Fruit fly (Drosophila melanogaster) whole organism, embryonic: ENCODE results near the gene TTLL4B.

Experiments
- CG10321 ChIP-seq: fragments of 200-800 bp; sonication (Bioruptor generic); IDR thresholded peaks from 2 replicates; pipeline ENCODE4 v1.3.6; 2022; ENCODE audit warnings: missing biosample characterization, missing genetic modification characterization
- CG11456 ChIP-seq: fragments of 200-800 bp; sonication (Bioruptor generic); IDR thresholded peaks from 3 replicates; pipeline ENCODE4 v1.3.6; 2022; ENCODE audit warnings: missing biosample characterization, missing genetic modification characterization
- CG12071 ChIP-seq: fragments of 200-800 bp; sonication (Bioruptor generic); optimal IDR thresholded peaks from 3 replicates; lab custom pipeline; 2018; ENCODE audit warnings: missing biosample characterization, mild to moderate bottlenecking, missing genetic modification characterization
- CG12659 ChIP-seq: fragments of 200-800 bp; sonication (Bioruptor generic); optimal IDR thresholded peaks from 3 replicates; lab custom pipeline; 2017; ENCODE audit warnings: mild to moderate bottlenecking, missing biosample characterization, missing genetic modification reagents, missing genetic modification characterization
- CG13624 ChIP-seq: fragments of 200-800 bp; sonication (Bioruptor generic); optimal IDR thresholded peaks from 2 replicates; lab custom pipeline; 2016; ENCODE audit warnings: missing biosample characterization, missing genetic modification characterization
- CG15073 ChIP-seq: fragments of 200-800 bp; sonication (Bioruptor generic); optimal IDR thresholded peaks from 2 replicates; lab custom pipeline; 2016; ENCODE audit warnings: missing biosample characterization, missing genetic modification characterization
- CG15479 ChIP-seq: fragments of 200-800 bp; sonication (Bioruptor generic); optimal IDR thresholded peaks from 3 replicates; lab custom pipeline; 2019; ENCODE audit warnings: missing biosample characterization, mild to moderate bottlenecking, missing genetic modification characterization, moderate library complexity
- CG16813 ChIP-seq: fragments of 200-800 bp; sonication (Bioruptor generic); IDR thresholded peaks from 3 replicates; pipeline ENCODE4 v1.3.6; 2022; ENCODE audit warnings: missing biosample characterization, missing genetic modification characterization; ENCODE audit not compliant: partially characterized antibody
- CG17359 ChIP-seq: fragments of 200-800 bp; sonication (Bioruptor generic); optimal IDR thresholded peaks from 3 replicates; lab custom pipeline; 2018; ENCODE audit warnings: missing biosample characterization, mild to moderate bottlenecking, missing genetic modification characterization, moderate library complexity
- CG17361 ChIP-seq: fragments of 200-800 bp; sonication (Bioruptor generic); IDR thresholded peaks from 3 replicates; pipeline ENCODE4 v1.3.6; 2022; ENCODE audit warnings: missing biosample characterization, missing genetic modification characterization
- CG17912 ChIP-seq: fragments of 200-800 bp; sonication (Bioruptor generic); optimal IDR thresholded peaks from 2 replicates; lab custom pipeline; 2018; ENCODE audit warnings: missing biosample characterization, mild to moderate bottlenecking, missing genetic modification characterization
- CG2889 ChIP-seq: fragments of 200-800 bp; sonication (Bioruptor generic); IDR thresholded peaks from 3 replicates; pipeline ENCODE4 v1.3.6; 2022; ENCODE audit warnings: missing biosample characterization, missing genetic modification characterization
- CG30403 ChIP-seq: fragments of 200-800 bp; sonication (Bioruptor generic); optimal IDR thresholded peaks from 3 replicates; lab custom pipeline; 2016; ENCODE audit warnings: missing biosample characterization, missing genetic modification characterization
- CG4424 ChIP-seq: fragments of 200-800 bp; sonication (Bioruptor generic); optimal IDR thresholded peaks from 3 replicates; lab custom pipeline; 2016; ENCODE audit warnings: missing biosample characterization, missing genetic modification characterization
- CG4617 ChIP-seq: fragments of 200-800 bp; sonication (Bioruptor generic); optimal IDR thresholded peaks from 3 replicates; lab custom pipeline; 2016; ENCODE audit warnings: missing biosample characterization, missing genetic modification characterization, borderline replicate concordance
- CG4730 ChIP-seq: fragments of 200-800 bp; sonication (Bioruptor generic); IDR thresholded peaks from 2 replicates; pipeline ENCODE4 v1.3.6; 2022; ENCODE audit warnings: missing biosample characterization, missing genetic modification characterization
- CG6683 ChIP-seq: fragments of 200-800 bp; sonication (Bioruptor generic); optimal IDR thresholded peaks from 2 replicates; lab custom pipeline; 2017; ENCODE audit warnings: missing biosample characterization, mild to moderate bottlenecking, missing genetic modification characterization, missing genetic modification reagents
- CG6791 ChIP-seq: fragments of 200-800 bp; sonication (Bioruptor generic); IDR thresholded peaks from 3 replicates; pipeline ENCODE4 v1.3.6; 2022; ENCODE audit warnings: missing biosample characterization, missing genetic modification characterization; ENCODE audit not compliant: partially characterized antibody
- CG8924 ChIP-seq: fragments of 200-800 bp; optimal IDR thresholded peaks from 3 replicates; lab custom pipeline; 2019; ENCODE audit warnings: missing biosample characterization, mild to moderate bottlenecking, missing genetic modification characterization, moderate library complexity
- CHES-1-like ChIP-seq: fragments of 200-800 bp; sonication (Bioruptor generic); optimal IDR thresholded peaks from 2 replicates; lab custom pipeline; 2016; ENCODE audit warnings: missing biosample characterization, missing genetic modification characterization
- CkIIα-i1 ChIP-seq: fragments of 200-800 bp; sonication (Bioruptor generic); IDR thresholded peaks from 2 replicates; pipeline ENCODE4 v1.3.6; 2022; ENCODE audit warnings: missing biosample characterization, missing genetic modification characterization
- Doc3 ChIP-seq: fragments of 200-800 bp; sonication (Bioruptor generic); IDR thresholded peaks from 3 replicates; pipeline ENCODE4 v1.3.6; 2022; ENCODE audit warnings: missing biosample characterization, missing genetic modification characterization; ENCODE audit not compliant: partially characterized antibody
- Ets65A ChIP-seq: fragments of 200-800 bp; sonication (Bioruptor generic); peaks from one replicate; lab custom pipeline; 2016; ENCODE audit warnings: missing biosample characterization, missing genetic modification characterization
- H2.0 ChIP-seq: fragments of 200-800 bp; sonication (Bioruptor generic); IDR thresholded peaks from 2 replicates; pipeline ENCODE4 v1.3.6; 2022; ENCODE audit warnings: missing biosample characterization, missing genetic modification characterization
- HLH4C ChIP-seq: fragments of 200-800 bp; sonication (Bioruptor generic); IDR thresholded peaks from 3 replicates; pipeline ENCODE4 v1.3.6; 2022; ENCODE audit warnings: missing biosample characterization, missing genetic modification characterization; ENCODE audit not compliant: partially characterized antibody
- Hr51 ChIP-seq, 2 experiments: fragments of 200-800 bp; sonication (Bioruptor generic); optimal IDR thresholded peaks; 2 replicates in 1 of 2; 3 replicates in 1 of 2; lab custom pipeline; 2016 to 2018; ENCODE audit warnings: missing biosample characterization in 2 of 2, missing genetic modification characterization in 2 of 2, mild to moderate bottlenecking in 1 of 2, moderate library complexity in 1 of 2
- Kr ChIP-seq: fragments of 200-800 bp; sonication (Bioruptor generic); optimal IDR thresholded peaks from 2 replicates; lab custom pipeline; 2017; ENCODE audit warnings: missing biosample characterization, mild to moderate bottlenecking, missing genetic modification characterization
- YL-1 ChIP-seq: fragments of 200-800 bp; sonication (Bioruptor generic); optimal IDR thresholded peaks from 3 replicates; lab custom pipeline; 2017; ENCODE audit warnings: missing biosample characterization, mild to moderate bottlenecking, missing genetic modification characterization
- ab ChIP-seq: fragments of 200-800 bp; sonication (Bioruptor generic); optimal IDR thresholded peaks from 2 replicates; lab custom pipeline; 2016; ENCODE audit warnings: missing biosample characterization, missing genetic modification characterization
- ac ChIP-seq: fragments of 200-800 bp; sonication (Bioruptor generic); optimal IDR thresholded peaks from 3 replicates; lab custom pipeline; 2017; ENCODE audit warnings: missing biosample characterization, mild to moderate bottlenecking, missing genetic modification characterization
- al ChIP-seq: fragments of 200-800 bp; sonication (Bioruptor generic); IDR thresholded peaks from 2 replicates; pipeline ENCODE4 v1.3.6; 2022; ENCODE audit warnings: missing biosample characterization, missing genetic modification characterization
- bab2 ChIP-seq: fragments of 200-800 bp; sonication (Bioruptor generic); optimal IDR thresholded peaks from 2 replicates; lab custom pipeline; 2016; ENCODE audit warnings: missing biosample characterization, missing genetic modification characterization
- bbx ChIP-seq: fragments of 200-800 bp; sonication (Bioruptor generic); IDR thresholded peaks from 2 replicates; pipeline ENCODE4 v1.3.6; 2022; ENCODE audit warnings: missing biosample characterization, missing genetic modification characterization; ENCODE audit not compliant: partially characterized antibody
- crol ChIP-seq: fragments of 200-800 bp; sonication (Bioruptor generic); IDR thresholded peaks from 2 replicates; pipeline ENCODE4 v1.3.6; 2022; ENCODE audit warnings: missing biosample characterization, missing genetic modification characterization
- dm ChIP-seq: fragments of 200-800 bp; sonication (Bioruptor generic); optimal IDR thresholded peaks from 3 replicates; lab custom pipeline; 2016; ENCODE audit warnings: missing biosample characterization, missing genetic modification characterization
- dysf ChIP-seq: fragments of 200-800 bp; sonication (Bioruptor generic); IDR thresholded peaks from 3 replicates; pipeline ENCODE4 v1.3.6; 2022; ENCODE audit warnings: missing biosample characterization, missing genetic modification characterization
- emc ChIP-seq: fragments of 200-800 bp; sonication (Bioruptor generic); optimal IDR thresholded peaks from 2 replicates; lab custom pipeline; 2016; ENCODE audit warnings: missing biosample characterization, missing genetic modification characterization
- en ChIP-seq: fragments of 200-800 bp; sonication (Bioruptor generic); optimal IDR thresholded peaks from 2 replicates; lab custom pipeline; 2016; ENCODE audit warnings: missing biosample characterization, missing genetic modification characterization
- gt ChIP-seq: fragments of 200-800 bp; sonication (Bioruptor generic); IDR thresholded peaks from 2 replicates; pipeline ENCODE4 v1.3.6; 2022; ENCODE audit warnings: missing biosample characterization, missing genetic modification characterization
- insv ChIP-seq, 2 experiments: fragments of 200-800 bp; sonication (Bioruptor generic); optimal IDR thresholded peaks; 3 replicates each; lab custom pipeline; 2016 to 2018; ENCODE audit warnings: missing biosample characterization in 2 of 2, missing genetic modification characterization in 2 of 2
- nerfin-2 ChIP-seq: fragments of 200-800 bp; sonication (Bioruptor generic); IDR thresholded peaks from 2 replicates; pipeline ENCODE4 v1.3.6; 2022; ENCODE audit warnings: missing biosample characterization, missing genetic modification characterization; ENCODE audit not compliant: partially characterized antibody
- pb ChIP-seq: fragments of 200-800 bp; sonication (Bioruptor generic); optimal IDR thresholded peaks from 3 replicates; lab custom pipeline; 2016; ENCODE audit warnings: missing biosample characterization, missing genetic modification characterization
- sens-2 ChIP-seq: fragments of 200-800 bp; sonication (Bioruptor generic); IDR thresholded peaks from 2 replicates; pipeline ENCODE4 v1.3.6; 2022; ENCODE audit warnings: missing biosample characterization, missing genetic modification characterization
- seq ChIP-seq: fragments of 200-800 bp; sonication (Bioruptor generic); IDR thresholded peaks from 2 replicates; pipeline ENCODE4 v1.3.6; 2022; ENCODE audit warnings: missing biosample characterization, missing genetic modification characterization
- sim ChIP-seq: fragments of 200-800 bp; sonication (Bioruptor generic); IDR thresholded peaks from 2 replicates; pipeline ENCODE4 v1.3.6; 2022; ENCODE audit warnings: missing biosample characterization, missing genetic modification characterization
- sima ChIP-seq: fragments of 200-800 bp; sonication (Bioruptor generic); optimal IDR thresholded peaks from 2 replicates; lab custom pipeline; 2016; ENCODE audit warnings: missing biosample characterization, missing genetic modification characterization
- slbo ChIP-seq: fragments of 200-800 bp; sonication (Bioruptor generic); IDR thresholded peaks from 2 replicates; pipeline ENCODE4 v1.3.6; 2022; ENCODE audit warnings: missing biosample characterization, missing genetic modification characterization
- tll ChIP-seq, 2 experiments: fragments of 200-800 bp in 1 of 2; fragments of >200 bp in 1 of 2; sonication (Bioruptor generic) in 1 of 2; optimal IDR thresholded peaks; 2 replicates each; lab custom pipeline; 2017 to 2019; ENCODE audit warnings: missing biosample characterization in 2 of 2, missing genetic modification characterization in 2 of 2, mild to moderate bottlenecking in 1 of 2, moderate library complexity in 1 of 2
- vnd ChIP-seq: fragments of 200-800 bp; sonication (Bioruptor generic); IDR thresholded peaks from 3 replicates; pipeline ENCODE4 v1.3.6; 2022; ENCODE audit warnings: missing biosample characterization, missing genetic modification characterization; ENCODE audit not compliant: partially characterized antibody
- wor ChIP-seq: fragments of 200-800 bp; sonication (Bioruptor generic); IDR thresholded peaks from 2 replicates; pipeline ENCODE4 v1.3.6; 2022; ENCODE audit warnings: missing biosample characterization, missing genetic modification characterization
- zf30C ChIP-seq: fragments of 200-800 bp; sonication (Bioruptor generic); optimal IDR thresholded peaks from 3 replicates; lab custom pipeline; 2018; ENCODE audit warnings: missing biosample characterization, mild to moderate bottlenecking, missing genetic modification characterization

The TTLL4B gene

DNA sequence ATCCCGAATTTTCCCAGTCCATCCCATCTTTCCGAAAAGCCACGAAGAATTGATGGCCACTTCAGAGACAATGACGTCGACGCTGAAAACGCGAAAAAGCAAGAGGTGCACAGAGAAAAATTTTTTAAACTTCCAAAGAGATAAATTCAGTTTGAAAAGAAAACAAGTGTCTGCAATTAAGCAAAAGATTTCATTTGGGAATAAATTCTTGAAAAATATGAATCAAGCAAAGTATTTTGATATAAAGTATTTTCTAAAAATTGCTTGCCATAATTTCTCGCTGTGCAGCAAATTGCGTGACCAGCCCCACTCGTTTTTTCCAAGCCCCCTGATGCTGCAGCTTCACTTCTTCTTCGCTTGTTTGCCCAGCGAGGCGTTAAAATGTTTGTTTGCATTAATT lies 19.7 kb downstream of the TTLL4B start (continued):
- TF ChIP-seq insv (GFP tag; optimal IDR thresholded peaks at IDR 0.05; lab: Kevin White, UChicago) = no peak
- no peak for TF ChIP-seq crol (GFP tag; lab: Robert Waterston, UW)
- no peak for TF ChIP-seq CG2889 (GFP tag; lab: Robert Waterston, UW)
- no peak for TF ChIP-seq gt (GFP tag; lab: Robert Waterston, UW)
- TF ChIP-seq al = 0 out of 2 replicates have a peak, but pooled peaks have one; percentile 3
- TF ChIP-seq tll (GFP tag; optimal IDR thresholded peaks at IDR 0.05; lab: Kevin White, UChicago) = no peak
- TF ChIP-seq CG8924 = peak; percentile 16
- no peak for TF ChIP-seq seq (GFP tag; lab: Robert Waterston, UW)
- TF ChIP-seq CG6791 = no peak
- TF ChIP-seq CG17912 = no peak
- no peak for TF ChIP-seq zf30C
- peak; percentile 41 for TF ChIP-seq CG17359 (tag; lab: Kevin White, UChicago)
- no peak for TF ChIP-seq YL-1 (GFP tag; lab: Kevin White, UChicago)
- no peak for TF ChIP-seq CG13624 (GFP tag; lab: Kevin White, UChicago)
- TF ChIP-seq bab2 (GFP tag; lab: Kevin White, UChicago) = peak; percentile 28
- no peak for TF ChIP-seq wor (GFP tag; lab: Robert Waterston, UW)
- TF ChIP-seq CHES-1-like (GFP tag; lab: Kevin White, UChicago) = no peak
- TF ChIP-seq CG6683 (GFP tag; lab: Kevin White, UChicago) = no peak
- 0 out of 2 replicates have a peak, but pooled peaks have one; percentile 16 for TF ChIP-seq CG4730
- no peak for TF ChIP-seq CkIIα-i1 (GFP tag; lab: Robert Waterston, UW)
- TF ChIP-seq CG15073 (GFP tag; lab: Kevin White, UChicago) = no peak
- peak in 1 of 2 experiments; percentile 63 for TF ChIP-seq Hr51 (GFP tag; optimal IDR thresholded peaks at IDR 0.05; lab: Kevin White, UChicago)
- no peak for TF ChIP-seq en (GFP tag; lab: Kevin White, UChicago)
- TF ChIP-seq ac (GFP tag; lab: Kevin White, UChicago) = no peak
- TF ChIP-seq bbx = no peak
- TF ChIP-seq CG11456 (GFP tag; lab: Robert Waterston, UW) = no peak
- no peak for TF ChIP-seq CG4424 (GFP tag; lab: Kevin White, UChicago)
- peak; percentile 62 for TF ChIP-seq slbo (GFP tag; lab: Robert Waterston, UW)
- no peak for TF ChIP-seq emc (GFP tag; lab: Kevin White, UChicago)
- TF ChIP-seq sim (GFP tag; lab: Robert Waterston, UW) = 0 out of 2 replicates have a peak, but pooled peaks have one; percentile 9
- no peak for TF ChIP-seq Kr (GFP tag; lab: Kevin White, UChicago)
- peak; percentile 2 for TF ChIP-seq Ets65A (GFP tag; lab: Kevin White, UChicago)
- no peak for TF ChIP-seq pb (GFP tag; lab: Kevin White, UChicago)
- peak; percentile 46; the same call in 1 of the 3 replicates for TF ChIP-seq dysf (GFP tag; lab: Robert Waterston, UW)
- TF ChIP-seq CG4617 = no peak
- TF ChIP-seq CG12071 (GFP tag; lab: Kevin White, UChicago) = no peak
- no peak for TF ChIP-seq ab (GFP tag; lab: Kevin White, UChicago)
- no peak for TF ChIP-seq sens-2 (GFP tag; lab: Robert Waterston, UW)
- no peak for TF ChIP-seq nerfin-2
- no peak for TF ChIP-seq CG10321
- TF ChIP-seq CG17361 (GFP tag; lab: Robert Waterston, UW) = 0 out of 3 replicates have a peak, but pooled peaks have one; percentile 25
- TF ChIP-seq sima = no peak
- no peak for TF ChIP-seq dm
- no peak for TF ChIP-seq H2.0 (GFP tag; lab: Robert Waterston, UW)
- TF ChIP-seq CG12659 (GFP tag; lab: Kevin White, UChicago) = peak; percentile 25
- TF ChIP-seq CG15479 = no peak
- peak; percentile 49 for TF ChIP-seq CG30403
- no peak for TF ChIP-seq Doc3
- no peak for TF ChIP-seq CG16813 (GFP tag; lab: Robert Waterston, UW)
- no peak for TF ChIP-seq vnd
- no peak for TF ChIP-seq HLH4C
